Worm (Caenorhabditis elegans): ENCODE measurements around the gene Y48G9A.9.

- TF ChIP-seq unc-62 (GFP tag; optimal IDR thresholded peaks at IDR 0.05) (no peak), elt-1 (tag; optimal IDR thresholded peaks at IDR 0.05) (no peak)
Measured at ce11 chrIII:2050494-2050893, 42.0 kb upstream of the Y48G9A.9 start.

All from whole organism, L2 larva.